Fruit fly (Drosophila melanogaster) whole organism, embryonic: ENCODE measurements around the gene JMJD5.
A peak's percentile ranks its signal among the peaks of the same experiment; 100 is the strongest.

Experiments
- Ada2b ChIP-seq: fragments of 200-800 bp; sonication (Bioruptor generic); IDR thresholded peaks from 2 replicates; pipeline ENCODE4 v1.3.6; 2022; ENCODE audit warnings: missing biosample characterization, missing genetic modification characterization
- Aef1 ChIP-seq: fragments of 200-800 bp; sonication (Bioruptor generic); IDR thresholded peaks from 3 replicates; pipeline ENCODE4 v1.3.6; 2022; ENCODE audit warnings: missing biosample characterization, missing genetic modification characterization
- BtbVII ChIP-seq: fragments of 200-800 bp; sonication (Bioruptor generic); optimal IDR thresholded peaks from 3 replicates; lab custom pipeline; 2017; ENCODE audit warnings: missing biosample characterization, mild to moderate bottlenecking, missing genetic modification characterization
- CG10462 ChIP-seq: fragments of 200-800 bp; sonication (Bioruptor generic); optimal IDR thresholded peaks from 2 replicates; lab custom pipeline; 2016; ENCODE audit warnings: missing biosample characterization, missing genetic modification characterization
- CG10979 ChIP-seq: fragments of 200-800 bp; sonication (Bioruptor generic); optimal IDR thresholded peaks from 2 replicates; lab custom pipeline; 2018; ENCODE audit warnings: missing biosample characterization, mild to moderate bottlenecking, missing genetic modification characterization, moderate library complexity
- CG11247 ChIP-seq: fragments of 200-800 bp; sonication (Bioruptor generic); IDR thresholded peaks from 2 replicates; pipeline ENCODE4 v1.3.6; 2022; ENCODE audit warnings: missing biosample characterization, missing genetic modification characterization
- CG11398 ChIP-seq: fragments of 200-800 bp; sonication (Bioruptor generic); optimal IDR thresholded peaks from 2 replicates; lab custom pipeline; 2016; ENCODE audit warnings: missing biosample characterization, missing genetic modification characterization
- CG12104 ChIP-seq: fragments of 200-800 bp; sonication (Bioruptor generic); optimal IDR thresholded peaks from 3 replicates; lab custom pipeline; 2016; ENCODE audit warnings: missing biosample characterization, missing genetic modification characterization
- CG12219 ChIP-seq: fragments of 200-800 bp; sonication (Bioruptor generic); optimal IDR thresholded peaks from 3 replicates; lab custom pipeline; 2018; ENCODE audit warnings: missing biosample characterization, mild to moderate bottlenecking, missing genetic modification characterization
- CG13775 ChIP-seq: fragments of 200-800 bp; sonication (Bioruptor generic); optimal IDR thresholded peaks from 3 replicates; lab custom pipeline; 2017; ENCODE audit warnings: missing biosample characterization, mild to moderate bottlenecking, missing genetic modification characterization
- CG15073 ChIP-seq: fragments of 200-800 bp; sonication (Bioruptor generic); optimal IDR thresholded peaks from 2 replicates; lab custom pipeline; 2016; ENCODE audit warnings: missing biosample characterization, missing genetic modification characterization
- CG15514 ChIP-seq: fragments of 200-800 bp; sonication (Bioruptor generic); optimal IDR thresholded peaks from 3 replicates; lab custom pipeline; 2017; ENCODE audit warnings: missing biosample characterization, missing genetic modification characterization, mild to moderate bottlenecking, moderate library complexity, missing genetic modification reagents
- CG17612 ChIP-seq: fragments of 200-800 bp; sonication (Bioruptor generic); IDR thresholded peaks from 2 replicates; pipeline ENCODE4 v1.3.6; 2022; ENCODE audit warnings: missing biosample characterization, missing genetic modification characterization
- CG2129 ChIP-seq: fragments of 200-800 bp; sonication (Bioruptor generic); IDR thresholded peaks from 2 replicates; pipeline ENCODE4 v1.3.6; 2022; ENCODE audit warnings: missing biosample characterization, missing genetic modification characterization; ENCODE audit not compliant: partially characterized antibody
- CG2875 ChIP-seq: fragments of 200-800 bp; sonication (Bioruptor generic); optimal IDR thresholded peaks from 2 replicates; lab custom pipeline; 2017; ENCODE audit warnings: missing biosample characterization, mild to moderate bottlenecking, missing genetic modification characterization, missing genetic modification reagents
- CG30403 ChIP-seq: fragments of 200-800 bp; sonication (Bioruptor generic); optimal IDR thresholded peaks from 3 replicates; lab custom pipeline; 2016; ENCODE audit warnings: missing biosample characterization, missing genetic modification characterization
- CG30431 ChIP-seq: fragments of 200-800 bp; sonication (Bioruptor generic); optimal IDR thresholded peaks from 2 replicates; lab custom pipeline; 2017; ENCODE audit warnings: missing biosample characterization, missing genetic modification characterization
- CG3163 ChIP-seq: fragments of 200-800 bp; sonication (Bioruptor generic); optimal IDR thresholded peaks from 3 replicates; lab custom pipeline; 2016; ENCODE audit warnings: missing biosample characterization, missing genetic modification characterization
- CG4282 ChIP-seq: fragments of 200-800 bp; sonication (Bioruptor generic); optimal IDR thresholded peaks from 2 replicates; lab custom pipeline; 2016; ENCODE audit warnings: missing biosample characterization, missing genetic modification characterization
- CG4707 ChIP-seq: fragments of 200-800 bp; sonication (Bioruptor generic); optimal IDR thresholded peaks from 2 replicates; lab custom pipeline; 2018; ENCODE audit warnings: missing biosample characterization, mild to moderate bottlenecking, missing genetic modification characterization, moderate library complexity
- CG6175 ChIP-seq: fragments of 200-800 bp; sonication (Bioruptor generic); IDR thresholded peaks from 3 replicates; pipeline ENCODE4 v1.3.6; 2022; ENCODE audit warnings: missing biosample characterization, missing genetic modification characterization
- CG6272 ChIP-seq: fragments of 200-800 bp; sonication (Bioruptor generic); IDR thresholded peaks from 2 replicates; pipeline ENCODE4 v1.3.6; 2022; ENCODE audit warnings: missing biosample characterization, missing genetic modification characterization
- CG7786 ChIP-seq: fragments of 200-800 bp; sonication (Bioruptor generic); optimal IDR thresholded peaks from 2 replicates; lab custom pipeline; 2016; ENCODE audit warnings: missing biosample characterization, missing genetic modification characterization
- CG7839 ChIP-seq: fragments of 200-800 bp; sonication (Bioruptor generic); optimal IDR thresholded peaks from 3 replicates; lab custom pipeline; 2018; ENCODE audit warnings: missing biosample characterization, mild to moderate bottlenecking, missing genetic modification characterization, moderate library complexity
- CG8281 ChIP-seq: fragments of 200-800 bp; sonication (Bioruptor generic); optimal IDR thresholded peaks from 2 replicates; lab custom pipeline; 2018; ENCODE audit warnings: missing biosample characterization, mild to moderate bottlenecking, missing genetic modification characterization, moderate library complexity
- CG8388 ChIP-seq: fragments of 200-800 bp; sonication (Bioruptor generic); optimal IDR thresholded peaks from 2 replicates; lab custom pipeline; 2019; ENCODE audit warnings: missing biosample characterization, mild to moderate bottlenecking, missing genetic modification characterization, moderate library complexity
- CG8478 ChIP-seq: fragments of >200 bp; optimal IDR thresholded peaks from 2 replicates; lab custom pipeline; 2018
- CG9817 ChIP-seq: fragments of 200-800 bp; sonication (Bioruptor generic); optimal IDR thresholded peaks from 2 replicates; lab custom pipeline; 2018; ENCODE audit warnings: missing biosample characterization, mild to moderate bottlenecking, missing genetic modification characterization, moderate library complexity
- D ChIP-seq, 2 experiments: fragments of 200-800 bp in 1 of 2; fragments of >200 bp in 1 of 2; sonication (Bioruptor generic) in 1 of 2; optimal IDR thresholded peaks; 2 replicates in 1 of 2; 3 replicates in 1 of 2; lab custom pipeline; 2017; ENCODE audit warnings: mild to moderate bottlenecking in 1 of 2, missing biosample characterization in 1 of 2, missing genetic modification characterization in 1 of 2, missing genetic modification reagents in 1 of 2
- D19A ChIP-seq: fragments of 200-800 bp; optimal IDR thresholded peaks from 3 replicates; lab custom pipeline; 2019; ENCODE audit warnings: missing biosample characterization, mild to moderate bottlenecking, missing genetic modification characterization, moderate library complexity
- Fer3 ChIP-seq: fragments of 200-800 bp; sonication (Bioruptor generic); optimal IDR thresholded peaks from 2 replicates; lab custom pipeline; 2018; ENCODE audit warnings: missing biosample characterization, mild to moderate bottlenecking, missing genetic modification characterization, moderate library complexity
- HmgD ChIP-seq: fragments of 200-800 bp; sonication (Bioruptor generic); optimal IDR thresholded peaks from 3 replicates; lab custom pipeline; 2016; ENCODE audit warnings: missing biosample characterization, missing genetic modification characterization
- Med ChIP-seq: fragments of 200-800 bp; sonication (Bioruptor generic); peaks from one replicate; lab custom pipeline; 2016; ENCODE audit warnings: missing biosample characterization, missing genetic modification characterization, mild to moderate bottlenecking, inconsistent platforms, moderate library complexity
- amos ChIP-seq: fragments of 200-800 bp; sonication (Bioruptor generic); IDR thresholded peaks from 2 replicates; pipeline ENCODE4 v1.3.6; 2022; ENCODE audit warnings: missing biosample characterization, missing genetic modification characterization; ENCODE audit not compliant: partially characterized antibody
- aop ChIP-seq: fragments of 200-800 bp; sonication (Bioruptor generic); IDR thresholded peaks from 2 replicates; pipeline ENCODE4 v1.3.6; 2022; ENCODE audit warnings: missing biosample characterization, missing genetic modification characterization
- cato ChIP-seq: fragments of 200-800 bp; sonication (Bioruptor generic); optimal IDR thresholded peaks from 2 replicates; lab custom pipeline; 2016; ENCODE audit warnings: missing biosample characterization, missing genetic modification characterization, borderline replicate concordance
- caup ChIP-seq: fragments of 200-800 bp; sonication (Bioruptor generic); optimal IDR thresholded peaks from 3 replicates; lab custom pipeline; 2017; ENCODE audit warnings: missing biosample characterization, mild to moderate bottlenecking, missing genetic modification characterization, moderate library complexity; ENCODE audit not compliant: severe bottlenecking
- ewg ChIP-seq: fragments of 200-800 bp; sonication (Bioruptor generic); optimal IDR thresholded peaks from 3 replicates; lab custom pipeline; 2017; ENCODE audit warnings: mild to moderate bottlenecking, missing biosample characterization, missing genetic modification reagents, missing genetic modification characterization
- exex ChIP-seq: fragments of 200-800 bp; sonication (Bioruptor generic); optimal IDR thresholded peaks from 4 replicates; lab custom pipeline; 2018; ENCODE audit warnings: missing biosample characterization, mild to moderate bottlenecking, missing genetic modification characterization, moderate library complexity
- eyg ChIP-seq: fragments of 200-800 bp; sonication (Bioruptor generic); optimal IDR thresholded peaks from 3 replicates; lab custom pipeline; 2016; ENCODE audit warnings: missing biosample characterization, missing genetic modification characterization
- h ChIP-seq: fragments of >200 bp; optimal IDR thresholded peaks from 2 replicates; lab custom pipeline; 2017
- lilli ChIP-seq: fragments of 200-800 bp; sonication (Bioruptor generic); optimal IDR thresholded peaks from 3 replicates; lab custom pipeline; 2016; ENCODE audit warnings: missing biosample characterization, missing genetic modification characterization
- lmd ChIP-seq: fragments of 200-800 bp; sonication (Bioruptor generic); IDR thresholded peaks from 2 replicates; pipeline ENCODE4 v1.3.6; 2022; ENCODE audit warnings: missing biosample characterization, missing genetic modification characterization
- maf-S ChIP-seq: fragments of 200-800 bp; sonication (Bioruptor generic); optimal IDR thresholded peaks from 2 replicates; lab custom pipeline; 2016; ENCODE audit warnings: missing biosample characterization, missing genetic modification characterization
- onecut ChIP-seq: fragments of 200-800 bp; sonication (Bioruptor generic); IDR thresholded peaks from 2 replicates; pipeline ENCODE4 v1.3.6; 2022; ENCODE audit warnings: missing biosample characterization, missing genetic modification characterization
- pros ChIP-seq: fragments of 200-800 bp; sonication (Bioruptor generic); optimal IDR thresholded peaks from 3 replicates; lab custom pipeline; 2019; ENCODE audit warnings: missing biosample characterization, mild to moderate bottlenecking, missing genetic modification characterization, moderate library complexity
- slbo ChIP-seq: fragments of 200-800 bp; sonication (Bioruptor generic); IDR thresholded peaks from 2 replicates; pipeline ENCODE4 v1.3.6; 2022; ENCODE audit warnings: missing biosample characterization, missing genetic modification characterization
- slou ChIP-seq: fragments of 200-800 bp; sonication (Bioruptor generic); optimal IDR thresholded peaks from 3 replicates; lab custom pipeline; 2016; ENCODE audit warnings: missing biosample characterization, missing genetic modification characterization
- tio ChIP-seq: fragments of 200-800 bp; sonication (Bioruptor generic); optimal IDR thresholded peaks from 2 replicates; lab custom pipeline; 2017; ENCODE audit warnings: missing biosample characterization, missing genetic modification characterization, inconsistent platforms
- trem ChIP-seq: fragments of 200-800 bp; optimal IDR thresholded peaks from 3 replicates; lab custom pipeline; 2019; ENCODE audit warnings: missing biosample characterization, mild to moderate bottlenecking, missing genetic modification characterization, moderate library complexity
- wdn ChIP-seq: fragments of 200-800 bp; sonication (Bioruptor generic); IDR thresholded peaks from 2 replicates; pipeline ENCODE4 v1.3.6; 2022; ENCODE audit warnings: missing biosample characterization, missing genetic modification characterization

JMJD5 gene

dm6 chr3L:801860-802462 is 39.2 kb downstream of the JMJD5 start (continued):
- TF ChIP-seq lilli (GFP tag; lab: Kevin White, UChicago) = no peak
- TF ChIP-seq exex = no peak
- TF ChIP-seq CG9817 (tag; lab: Kevin White, UChicago) = no peak
- no peak for TF ChIP-seq HmgD (GFP tag; lab: Kevin White, UChicago)
- no peak for TF ChIP-seq CG4707 (GFP tag; lab: Kevin White, UChicago)
- TF ChIP-seq wdn = no peak
- TF ChIP-seq CG17612 (GFP tag; lab: Robert Waterston, UW) = no peak
- TF ChIP-seq tio (GFP tag; lab: Kevin White, UChicago) = no peak
- TF ChIP-seq CG2875 = no peak
- no peak for TF ChIP-seq D19A
- peak; percentile 34 for TF ChIP-seq CG10979 (tag; lab: Kevin White, UChicago)
- peak; percentile 20; the same call in 1 of the 2 replicates for TF ChIP-seq Ada2b (GFP tag; lab: Robert Waterston, UW)
- no peak for TF ChIP-seq ewg (GFP tag; lab: Kevin White, UChicago)
- no peak for TF ChIP-seq CG3163 (GFP tag; lab: Kevin White, UChicago)
- TF ChIP-seq amos (GFP tag; lab: Robert Waterston, UW) = no peak
- TF ChIP-seq slbo (GFP tag; lab: Robert Waterston, UW) = peak; percentile 21; the same call in 1 of the 2 replicates
- TF ChIP-seq CG10462 (GFP tag; lab: Kevin White, UChicago) = no peak
- TF ChIP-seq slou (GFP tag; lab: Kevin White, UChicago) = no peak
- TF ChIP-seq CG7839 (tag; lab: Kevin White, UChicago) = no peak
- TF ChIP-seq CG8281 = no peak
- no peak for TF ChIP-seq CG2129 (GFP tag; lab: Robert Waterston, UW)
- peak; percentile 3 for TF ChIP-seq CG12219
- no peak for TF ChIP-seq CG15514 (GFP tag; lab: Kevin White, UChicago)
- no peak for TF ChIP-seq CG6175
- no peak for TF ChIP-seq Aef1 (GFP tag; lab: Robert Waterston, UW)
- no peak for TF ChIP-seq cato (GFP tag; lab: Kevin White, UChicago)
- TF ChIP-seq eyg = no peak
- TF ChIP-seq pros (GFP tag; lab: Kevin White, UChicago) = no peak
- no peak for TF ChIP-seq CG8478 (lab: Kevin White, UChicago)
- TF ChIP-seq CG13775 = no peak
- no peak for TF ChIP-seq aop
- TF ChIP-seq CG30431 (GFP tag; lab: Kevin White, UChicago) = no peak
- TF ChIP-seq CG6272 = no peak
- no peak for TF ChIP-seq caup (GFP tag; lab: Kevin White, UChicago)
- no peak for TF ChIP-seq trem (tag; lab: Kevin White, UChicago)
- TF ChIP-seq CG8388 = no peak
- no peak for TF ChIP-seq onecut (GFP tag; lab: Robert Waterston, UW)
- no peak for TF ChIP-seq CG11247 (GFP tag; lab: Robert Waterston, UW)
- TF ChIP-seq Fer3 = no peak
- TF ChIP-seq CG30403 (GFP tag; lab: Kevin White, UChicago) = no peak
- TF ChIP-seq CG4282 = no peak
- TF ChIP-seq lmd (GFP tag; lab: Robert Waterston, UW) = 0 out of 2 replicates have a peak, but pooled peaks have one; percentile 13
- no peak for TF ChIP-seq CG12104 (GFP tag; lab: Kevin White, UChicago)
- no peak for TF ChIP-seq CG7786
- TF ChIP-seq Med (GFP tag; lab: Kevin White, UChicago) = peak; percentile 80
- TF ChIP-seq h = no peak
- TF ChIP-seq D (optimal IDR thresholded peaks at IDR 0.05; lab: Kevin White, UChicago) = no peak
- no peak for TF ChIP-seq D (GFP tag; optimal IDR thresholded peaks at IDR 0.05; lab: Kevin White, UChicago)
- no peak for TF ChIP-seq maf-S (GFP tag; lab: Kevin White, UChicago)
- TF ChIP-seq BtbVII (GFP tag; lab: Kevin White, UChicago) = no peak
- TF ChIP-seq CG15073 (GFP tag; lab: Kevin White, UChicago) = no peak
- TF ChIP-seq CG11398 = no peak
